Fruit fly (Drosophila melanogaster) whole organism, prepupa: ENCODE results near the gene SWIP.

Experiments used
- CG4318 ChIP-seq: fragments of 200-800 bp; sonication (Bioruptor generic); optimal IDR thresholded peaks from 3 replicates; lab custom pipeline; 2017; ENCODE audit warnings: missing biosample characterization, mild to moderate bottlenecking, missing genetic modification characterization
- CG6163 ChIP-seq: fragments of 200-800 bp; sonication (Bioruptor generic); IDR thresholded peaks from 3 replicates; pipeline ENCODE4 v1.3.6; 2022; ENCODE audit warnings: missing biosample characterization, missing genetic modification characterization
- CG8632 ChIP-seq: fragments of 200-800 bp; sonication (Bioruptor generic); optimal IDR thresholded peaks from 3 replicates; lab custom pipeline; 2016; ENCODE audit warnings: missing biosample characterization, missing genetic modification characterization
- CG9139 ChIP-seq: fragments of 200-800 bp; sonication (Bioruptor generic); optimal IDR thresholded peaks from 3 replicates; lab custom pipeline; 2017; ENCODE audit warnings: missing biosample characterization, mild to moderate bottlenecking, missing genetic modification characterization
- achi ChIP-seq: fragments of 200-800 bp; sonication (Bioruptor generic); optimal IDR thresholded peaks from 3 replicates; lab custom pipeline; 2016; ENCODE audit warnings: missing biosample characterization, missing genetic modification characterization
- acj6 ChIP-seq: fragments of 200-800 bp; sonication (Bioruptor generic); optimal IDR thresholded peaks from 3 replicates; lab custom pipeline; 2016; ENCODE audit warnings: missing biosample characterization, missing genetic modification characterization
- eg ChIP-seq: fragments of 200-800 bp; sonication (Bioruptor generic); IDR thresholded peaks from 3 replicates; pipeline ENCODE4 v1.3.6; 2022; ENCODE audit warnings: missing biosample characterization, missing genetic modification characterization
- fd59A ChIP-seq: fragments of 200-800 bp; sonication (Bioruptor generic); optimal IDR thresholded peaks from 2 replicates; lab custom pipeline; 2017; ENCODE audit warnings: missing biosample characterization, mild to moderate bottlenecking, missing genetic modification characterization, missing genetic modification reagents
- fkh ChIP-seq: fragments of 200-800 bp; sonication (Bioruptor generic); optimal IDR thresholded peaks from 3 replicates; lab custom pipeline; 2017; ENCODE audit warnings: missing biosample characterization, mild to moderate bottlenecking, missing genetic modification characterization, moderate library complexity
- salr ChIP-seq, 2 experiments: fragments of 200-800 bp; sonication (Bioruptor generic); optimal IDR thresholded peaks; 3 replicates each; lab custom pipeline; 2016 to 2018; ENCODE audit warnings: missing biosample characterization in 2 of 2, missing genetic modification characterization in 2 of 2, mild to moderate bottlenecking in 1 of 2
- svp ChIP-seq: fragments of 200-800 bp; sonication (Bioruptor generic); peaks from one replicate; lab custom pipeline; 2016; ENCODE audit warnings: missing biosample characterization, missing genetic modification characterization

dm6 chrX:16278783-16279182 is 34.7 kb upstream of the SWIP start:
- TF ChIP-seq fd59A = peak; percentile 89
- peak; percentile 85 for TF ChIP-seq achi (GFP tag; lab: Kevin White, UChicago)
- TF ChIP-seq fkh (GFP tag; lab: Kevin White, UChicago) = no peak
- peak; percentile 73 for TF ChIP-seq svp (GFP tag; lab: Kevin White, UChicago)
- peak; percentile 83 for TF ChIP-seq CG9139 (GFP tag; lab: Kevin White, UChicago)
- TF ChIP-seq salr (GFP tag; optimal IDR thresholded peaks at IDR 0.05; lab: Kevin White, UChicago) = peak; percentile 50 to 80
- TF ChIP-seq CG4318 = peak; percentile 63
- TF ChIP-seq eg (GFP tag; lab: Robert Waterston, UW) = peak; percentile 90
- TF ChIP-seq CG6163 (GFP tag; lab: Robert Waterston, UW) = peak; percentile 93
- peak; percentile 80 for TF ChIP-seq acj6
- TF ChIP-seq CG8632 (GFP tag; lab: Kevin White, UChicago) = peak; percentile 85
